Fruit fly (Drosophila melanogaster) whole organism, embryonic: ENCODE data around the gene Egfrap.
A peak's percentile ranks its signal among the peaks of the same experiment; 100 is the strongest.

ENCODE experiments used
- ATbp ChIP-seq: fragments of 200-800 bp; sonication (Bioruptor generic); optimal IDR thresholded peaks from 2 replicates; lab custom pipeline; 2017; ENCODE audit warnings: missing biosample characterization, mild to moderate bottlenecking, missing genetic modification characterization, missing genetic modification reagents
- Asciz ChIP-seq: fragments of 200-800 bp; sonication (Bioruptor generic); optimal IDR thresholded peaks from 2 replicates; lab custom pipeline; 2017; ENCODE audit warnings: missing biosample characterization, mild to moderate bottlenecking, missing genetic modification characterization, missing genetic modification reagents
- Bdp1 ChIP-seq: fragments of 200-800 bp; sonication (Bioruptor generic); optimal IDR thresholded peaks from 3 replicates; lab custom pipeline; 2016; ENCODE audit warnings: missing biosample characterization, missing genetic modification characterization
- CG10321 ChIP-seq: fragments of 200-800 bp; sonication (Bioruptor generic); IDR thresholded peaks from 2 replicates; pipeline ENCODE4 v1.3.6; 2022; ENCODE audit warnings: missing biosample characterization, missing genetic modification characterization
- CG10462 ChIP-seq: fragments of 200-800 bp; sonication (Bioruptor generic); optimal IDR thresholded peaks from 2 replicates; lab custom pipeline; 2016; ENCODE audit warnings: missing biosample characterization, missing genetic modification characterization
- CG11560 ChIP-seq: fragments of 200-800 bp; sonication (Bioruptor generic); IDR thresholded peaks from 3 replicates; pipeline ENCODE4 v1.3.6; 2022; ENCODE audit warnings: missing biosample characterization, missing genetic modification characterization
- CG12155 ChIP-seq: fragments of 200-800 bp; sonication (Bioruptor generic); optimal IDR thresholded peaks from 3 replicates; lab custom pipeline; 2016; ENCODE audit warnings: missing biosample characterization, missing genetic modification characterization
- CG12942 ChIP-seq: fragments of 200-800 bp; sonication (Bioruptor generic); optimal IDR thresholded peaks from 3 replicates; lab custom pipeline; 2016; ENCODE audit warnings: missing biosample characterization, missing genetic modification characterization
- CG13894 ChIP-seq: fragments of 200-800 bp; sonication (Bioruptor generic); optimal IDR thresholded peaks from 3 replicates; lab custom pipeline; 2018; ENCODE audit warnings: missing biosample characterization, mild to moderate bottlenecking, missing genetic modification characterization, moderate library complexity
- CG1603 ChIP-seq: fragments of 200-800 bp; sonication (Bioruptor generic); optimal IDR thresholded peaks from 2 replicates; lab custom pipeline; 2019; ENCODE audit warnings: missing biosample characterization, mild to moderate bottlenecking, missing genetic modification characterization, moderate library complexity
- CG16815 ChIP-seq: fragments of 200-800 bp; sonication (Bioruptor generic); optimal IDR thresholded peaks from 3 replicates; lab custom pipeline; 2017; ENCODE audit warnings: missing biosample characterization, mild to moderate bottlenecking, missing genetic modification characterization
- CG17359 ChIP-seq: fragments of 200-800 bp; sonication (Bioruptor generic); optimal IDR thresholded peaks from 3 replicates; lab custom pipeline; 2018; ENCODE audit warnings: missing biosample characterization, mild to moderate bottlenecking, missing genetic modification characterization, moderate library complexity
- CG2202 ChIP-seq: fragments of 200-800 bp; sonication (Bioruptor generic); optimal IDR thresholded peaks from 2 replicates; lab custom pipeline; 2018; ENCODE audit warnings: missing biosample characterization, mild to moderate bottlenecking, missing genetic modification characterization
- CG2875 ChIP-seq: fragments of 200-800 bp; sonication (Bioruptor generic); optimal IDR thresholded peaks from 2 replicates; lab custom pipeline; 2017; ENCODE audit warnings: missing biosample characterization, mild to moderate bottlenecking, missing genetic modification characterization, missing genetic modification reagents
- CG2889 ChIP-seq: fragments of 200-800 bp; sonication (Bioruptor generic); IDR thresholded peaks from 3 replicates; pipeline ENCODE4 v1.3.6; 2022; ENCODE audit warnings: missing biosample characterization, missing genetic modification characterization
- CG31441 ChIP-seq: fragments of 200-800 bp; sonication (Bioruptor generic); IDR thresholded peaks from 2 replicates; pipeline ENCODE4 v1.3.6; 2022; ENCODE audit warnings: missing biosample characterization, missing genetic modification characterization
- CG34224 ChIP-seq: fragments of 200-800 bp; sonication (Bioruptor generic); IDR thresholded peaks from 3 replicates; pipeline ENCODE4 v1.3.6; 2022; ENCODE audit warnings: missing biosample characterization, missing genetic modification characterization; ENCODE audit not compliant: partially characterized antibody
- CG3847 ChIP-seq: fragments of 200-800 bp; sonication (Bioruptor generic); IDR thresholded peaks from 2 replicates; pipeline ENCODE4 v1.3.6; 2022; ENCODE audit warnings: missing biosample characterization, missing genetic modification characterization
- CG4404 ChIP-seq: fragments of 200-800 bp; sonication (Bioruptor generic); IDR thresholded peaks from 2 replicates; pipeline ENCODE4 v1.3.6; 2022; ENCODE audit warnings: missing biosample characterization, missing genetic modification characterization
- CG6813 ChIP-seq: fragments of 200-800 bp; sonication (Bioruptor generic); optimal IDR thresholded peaks from 2 replicates; lab custom pipeline; 2017; ENCODE audit warnings: missing biosample characterization, missing genetic modification characterization, mild to moderate bottlenecking, moderate library complexity, missing genetic modification reagents
- CG7839 ChIP-seq: fragments of 200-800 bp; sonication (Bioruptor generic); optimal IDR thresholded peaks from 3 replicates; lab custom pipeline; 2018; ENCODE audit warnings: missing biosample characterization, mild to moderate bottlenecking, missing genetic modification characterization, moderate library complexity
- CG9437 ChIP-seq: fragments of 200-800 bp; sonication (Bioruptor generic); optimal IDR thresholded peaks from 2 replicates; lab custom pipeline; 2018; ENCODE audit warnings: missing biosample characterization, mild to moderate bottlenecking, missing genetic modification characterization
- ERR ChIP-seq: fragments of 200-800 bp; sonication (Bioruptor generic); optimal IDR thresholded peaks from 2 replicates; lab custom pipeline; 2016; ENCODE audit warnings: missing biosample characterization, missing genetic modification characterization
- Elba2 ChIP-seq: fragments of 200-800 bp; sonication (Bioruptor generic); optimal IDR thresholded peaks from 3 replicates; lab custom pipeline; 2016; ENCODE audit warnings: missing biosample characterization, missing genetic modification characterization
- Hr51 ChIP-seq, 2 experiments: fragments of 200-800 bp; sonication (Bioruptor generic); optimal IDR thresholded peaks; 2 replicates in 1 of 2; 3 replicates in 1 of 2; lab custom pipeline; 2016 to 2018; ENCODE audit warnings: missing biosample characterization in 2 of 2, missing genetic modification characterization in 2 of 2, mild to moderate bottlenecking in 1 of 2, moderate library complexity in 1 of 2
- MTF-1 ChIP-seq: fragments of 200-800 bp; sonication (Bioruptor generic); optimal IDR thresholded peaks from 2 replicates; lab custom pipeline; 2018; ENCODE audit warnings: missing biosample characterization, mild to moderate bottlenecking, missing genetic modification characterization, borderline replicate concordance
- Med ChIP-seq: fragments of 200-800 bp; sonication (Bioruptor generic); peaks from one replicate; lab custom pipeline; 2016; ENCODE audit warnings: missing biosample characterization, missing genetic modification characterization, mild to moderate bottlenecking, inconsistent platforms, moderate library complexity
- Scr ChIP-seq: fragments of 200-800 bp; sonication (Bioruptor generic); IDR thresholded peaks from 2 replicates; pipeline ENCODE4 v1.3.6; 2022; ENCODE audit warnings: missing biosample characterization, missing genetic modification characterization; ENCODE audit not compliant: partially characterized antibody
- Stat92E ChIP-seq, 3 experiments: fragments of >200 bp in 2 of 3; fragments of 200-800 bp in 1 of 3; sonication (Bioruptor generic) in 1 of 3; optimal IDR thresholded peaks; 2 replicates each; lab custom pipeline; 2017 to 2019; ENCODE audit warnings: missing biosample characterization in 3 of 3, missing genetic modification characterization in 3 of 3, mild to moderate bottlenecking in 1 of 3, moderate library complexity in 1 of 3
- ac ChIP-seq: fragments of 200-800 bp; sonication (Bioruptor generic); optimal IDR thresholded peaks from 3 replicates; lab custom pipeline; 2017; ENCODE audit warnings: missing biosample characterization, mild to moderate bottlenecking, missing genetic modification characterization
- amos ChIP-seq: fragments of 200-800 bp; sonication (Bioruptor generic); IDR thresholded peaks from 2 replicates; pipeline ENCODE4 v1.3.6; 2022; ENCODE audit warnings: missing biosample characterization, missing genetic modification characterization; ENCODE audit not compliant: partially characterized antibody
- chinmo ChIP-seq: fragments of 200-800 bp; sonication (Bioruptor generic); IDR thresholded peaks from 4 replicates; pipeline ENCODE4 v1.3.6; 2022; ENCODE audit warnings: missing biosample characterization, missing genetic modification characterization; ENCODE audit not compliant: partially characterized antibody
- crp ChIP-seq, 2 experiments: fragments of 200-800 bp; sonication (Bioruptor generic); optimal IDR thresholded peaks; 2 replicates in 1 of 2; 3 replicates in 1 of 2; lab custom pipeline; 2017; ENCODE audit warnings: missing biosample characterization in 2 of 2, missing genetic modification characterization in 2 of 2, mild to moderate bottlenecking in 1 of 2, moderate library complexity in 1 of 2
- dpn ChIP-seq, 2 experiments: fragments of 200-800 bp; sonication (Bioruptor generic); optimal IDR thresholded peaks; 3 replicates each; lab custom pipeline; 2016; ENCODE audit warnings: missing biosample characterization in 2 of 2, missing genetic modification characterization in 2 of 2
- esg ChIP-seq: fragments of 200-800 bp; sonication (Bioruptor generic); conservative IDR thresholded peaks from 2 replicates; pipeline ENCODE4 v1.3.6; 2022; ENCODE audit warnings: missing biosample characterization, missing genetic modification characterization
- exex ChIP-seq: fragments of 200-800 bp; sonication (Bioruptor generic); optimal IDR thresholded peaks from 4 replicates; lab custom pipeline; 2018; ENCODE audit warnings: missing biosample characterization, mild to moderate bottlenecking, missing genetic modification characterization, moderate library complexity
- gem ChIP-seq: fragments of 200-800 bp; sonication (Bioruptor generic); optimal IDR thresholded peaks from 2 replicates; lab custom pipeline; 2019; ENCODE audit warnings: missing biosample characterization, mild to moderate bottlenecking, missing genetic modification characterization, moderate library complexity
- org-1 ChIP-seq: fragments of 200-800 bp; sonication (Bioruptor generic); optimal IDR thresholded peaks from 2 replicates; lab custom pipeline; 2017; ENCODE audit warnings: missing biosample characterization, missing genetic modification characterization
- p53 ChIP-seq: fragments of 200-800 bp; sonication (Bioruptor generic); optimal IDR thresholded peaks from 2 replicates; lab custom pipeline; 2016; ENCODE audit warnings: missing biosample characterization, missing genetic modification characterization
- prd ChIP-seq, 3 experiments: fragments of >200 bp in 2 of 3; fragments of 200-800 bp in 1 of 3; sonication (Bioruptor generic) in 1 of 3; optimal IDR thresholded peaks in 2 of 3; IDR thresholded peaks in 1 of 3; 2 replicates in 2 of 3; 3 replicates in 1 of 3; pipeline versions ENCODE4 v1.3.6 to Lab custom; 2017 to 2022; ENCODE audit warnings: missing biosample characterization in 1 of 3, missing genetic modification characterization in 1 of 3
- pum ChIP-seq: fragments of 200-800 bp; sonication (Bioruptor generic); optimal IDR thresholded peaks from 2 replicates; lab custom pipeline; 2016; ENCODE audit warnings: missing biosample characterization, missing genetic modification characterization
- repo ChIP-seq: fragments of 200-800 bp; sonication (Bioruptor generic); optimal IDR thresholded peaks from 2 replicates; lab custom pipeline; 2016; ENCODE audit warnings: missing biosample characterization, missing genetic modification characterization
- scrt ChIP-seq: fragments of 200-800 bp; sonication (Bioruptor generic); optimal IDR thresholded peaks from 2 replicates; lab custom pipeline; 2018; ENCODE audit warnings: missing biosample characterization, mild to moderate bottlenecking, missing genetic modification characterization, moderate library complexity
- sd ChIP-seq: fragments of 200-800 bp; sonication (Bioruptor generic); optimal IDR thresholded peaks from 3 replicates; lab custom pipeline; 2018; ENCODE audit warnings: missing biosample characterization, mild to moderate bottlenecking, missing genetic modification characterization, moderate library complexity
- shn ChIP-seq: fragments of 200-800 bp; sonication (Bioruptor generic); optimal IDR thresholded peaks from 3 replicates; lab custom pipeline; 2016; ENCODE audit warnings: missing biosample characterization, missing genetic modification characterization
- sima ChIP-seq: fragments of 200-800 bp; sonication (Bioruptor generic); optimal IDR thresholded peaks from 2 replicates; lab custom pipeline; 2016; ENCODE audit warnings: missing biosample characterization, missing genetic modification characterization
- slp2 ChIP-seq: fragments of 200-800 bp; sonication (Bioruptor generic); optimal IDR thresholded peaks from 2 replicates; lab custom pipeline; 2016; ENCODE audit warnings: missing biosample characterization, missing genetic modification characterization
- so ChIP-seq: fragments of 200-800 bp; sonication (Bioruptor generic); IDR thresholded peaks from 3 replicates; pipeline ENCODE4 v1.3.6; 2022; ENCODE audit warnings: missing biosample characterization, missing genetic modification characterization
- trh ChIP-seq: fragments of 200-800 bp; sonication (Bioruptor generic); optimal IDR thresholded peaks from 2 replicates; lab custom pipeline; 2016; ENCODE audit warnings: missing biosample characterization, missing genetic modification characterization
- zfh2 ChIP-seq: fragments of 200-800 bp; sonication (Bioruptor generic); optimal IDR thresholded peaks from 2 replicates; lab custom pipeline; 2016; ENCODE audit warnings: missing biosample characterization, missing genetic modification characterization

Egfrap gene

DNA sequence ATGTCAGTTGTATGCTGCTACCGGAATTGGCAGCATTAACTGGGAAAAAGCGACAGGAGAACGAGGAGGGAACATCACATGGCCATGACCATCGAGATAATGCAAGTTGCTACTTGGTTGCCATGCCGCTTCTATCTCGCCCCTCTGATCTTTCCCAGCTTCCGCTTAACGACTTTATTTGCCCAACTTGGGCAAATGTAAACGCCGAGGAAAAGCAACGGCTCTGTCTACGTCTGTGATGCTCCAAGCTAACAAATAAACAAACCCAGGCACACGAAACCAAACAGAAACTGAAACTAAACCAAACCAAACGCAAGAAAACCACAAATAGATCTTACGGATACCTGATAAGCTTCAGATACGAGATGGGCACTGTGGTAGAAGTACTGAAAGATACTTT lies 41.8 kb upstream of the Egfrap start (continued):
- no peak for TF ChIP-seq CG3847
- TF ChIP-seq Stat92E (GFP tag; optimal IDR thresholded peaks at IDR 0.05; lab: Kevin White, UChicago), result no peak
- no peak for TF ChIP-seq so (GFP tag; lab: Robert Waterston, UW)
- TF ChIP-seq shn (GFP tag; lab: Kevin White, UChicago), result no peak
- no peak for TF ChIP-seq org-1 (GFP tag; lab: Kevin White, UChicago)
- TF ChIP-seq ATbp, result peak; percentile 64
- no peak for TF ChIP-seq prd (optimal IDR thresholded peaks at IDR 0.05; lab: Kevin White, UChicago)
- no peak for TF ChIP-seq prd (GFP tag; IDR thresholded peaks at IDR 0.05; lab: Robert Waterston, UW)
- no peak for TF ChIP-seq CG4404 (GFP tag; lab: Robert Waterston, UW)
- TF ChIP-seq CG6813, result no peak
- TF ChIP-seq ERR (GFP tag; lab: Kevin White, UChicago), result no peak
- no peak for TF ChIP-seq pum (GFP tag; lab: Kevin White, UChicago)
- TF ChIP-seq CG2202, result peak; percentile 15
- no peak for TF ChIP-seq CG16815 (GFP tag; lab: Kevin White, UChicago)
- no peak for TF ChIP-seq amos (GFP tag; lab: Robert Waterston, UW)
- no peak for TF ChIP-seq chinmo (GFP tag; lab: Robert Waterston, UW)
- no peak for TF ChIP-seq p53 (GFP tag; lab: Kevin White, UChicago)
- TF ChIP-seq CG12155, result no peak
- TF ChIP-seq gem, result peak; percentile 22
- TF ChIP-seq dpn (GFP tag; optimal IDR thresholded peaks at IDR 0.05; lab: Kevin White, UChicago), result no peak
- TF ChIP-seq CG34224 (GFP tag; lab: Robert Waterston, UW), result no peak
- TF ChIP-seq CG10321 (GFP tag; lab: Robert Waterston, UW), result 0 out of 2 replicates have a peak, but pooled peaks have one; percentile 11
- no peak for TF ChIP-seq Scr (GFP tag; lab: Robert Waterston, UW)
- TF ChIP-seq CG10462 (GFP tag; lab: Kevin White, UChicago), result no peak
- TF ChIP-seq CG11560 (tag; lab: Robert Waterston, UW), result no peak
- TF ChIP-seq Asciz (GFP tag; lab: Kevin White, UChicago), result peak; percentile 4
- peak; percentile 19 for TF ChIP-seq CG2875 (GFP tag; lab: Kevin White, UChicago)
- TF ChIP-seq crp (GFP tag; optimal IDR thresholded peaks at IDR 0.05; lab: Kevin White, UChicago), result no peak
- no peak for TF ChIP-seq scrt (GFP tag; lab: Kevin White, UChicago)
- no peak for TF ChIP-seq trh (GFP tag; lab: Kevin White, UChicago)
- no peak for TF ChIP-seq CG9437 (GFP tag; lab: Kevin White, UChicago)
- peak; percentile 17 for TF ChIP-seq ac (GFP tag; lab: Kevin White, UChicago)
- TF ChIP-seq exex (tag; lab: Kevin White, UChicago), result no peak
- no peak for TF ChIP-seq slp2 (GFP tag; lab: Kevin White, UChicago)
- TF ChIP-seq Elba2 (GFP tag; lab: Kevin White, UChicago), result no peak
- TF ChIP-seq MTF-1 (GFP tag; lab: Kevin White, UChicago), result peak; percentile 1
- TF ChIP-seq sd (tag; lab: Kevin White, UChicago), result no peak
- no peak for TF ChIP-seq CG2889 (GFP tag; lab: Robert Waterston, UW)
- no peak for TF ChIP-seq esg (GFP tag; lab: Robert Waterston, UW)
- no peak for TF ChIP-seq sima
- TF ChIP-seq Hr51 (GFP tag; optimal IDR thresholded peaks at IDR 0.05; lab: Kevin White, UChicago), result no peak
- no peak for TF ChIP-seq CG7839 (tag; lab: Kevin White, UChicago)
- no peak for TF ChIP-seq CG17359 (tag; lab: Kevin White, UChicago)
- peak; percentile 3 for TF ChIP-seq CG1603
- no peak for TF ChIP-seq CG31441
- TF ChIP-seq zfh2, result no peak
- TF ChIP-seq CG12942, result no peak
- TF ChIP-seq Med (GFP tag; lab: Kevin White, UChicago), result peak; percentile 4
- no peak for TF ChIP-seq Bdp1 (GFP tag; lab: Kevin White, UChicago)
- no peak for TF ChIP-seq CG13894 (tag; lab: Kevin White, UChicago)
- no peak for TF ChIP-seq repo (GFP tag; lab: Kevin White, UChicago)
